Fruit fly (Drosophila melanogaster) whole organism, embryonic: ENCODE data around the gene CG43121.

Experiments used
- Adf1 ChIP-seq: fragments of 200-800 bp; sonication (Bioruptor generic); IDR thresholded peaks from 2 replicates; pipeline ENCODE4 v1.3.6; 2022; ENCODE audit warnings: missing biosample characterization, missing genetic modification characterization
- CG10321 ChIP-seq: fragments of 200-800 bp; sonication (Bioruptor generic); IDR thresholded peaks from 2 replicates; pipeline ENCODE4 v1.3.6; 2022; ENCODE audit warnings: missing biosample characterization, missing genetic modification characterization
- CG10654 ChIP-seq: fragments of 200-800 bp; sonication (Bioruptor generic); optimal IDR thresholded peaks from 2 replicates; lab custom pipeline; 2016; ENCODE audit warnings: missing biosample characterization, missing genetic modification characterization
- CG11696 ChIP-seq: fragments of 200-800 bp; sonication (Bioruptor generic); IDR thresholded peaks from 2 replicates; pipeline ENCODE4 v1.3.6; 2022; ENCODE audit warnings: missing biosample characterization, missing genetic modification characterization
- CG12236 ChIP-seq: fragments of 200-800 bp; sonication (Bioruptor generic); optimal IDR thresholded peaks from 2 replicates; lab custom pipeline; 2016; ENCODE audit warnings: missing biosample characterization, missing genetic modification characterization
- CG12942 ChIP-seq: fragments of 200-800 bp; sonication (Bioruptor generic); optimal IDR thresholded peaks from 3 replicates; lab custom pipeline; 2016; ENCODE audit warnings: missing biosample characterization, missing genetic modification characterization
- CG13287 ChIP-seq: fragments of 200-800 bp; sonication (Bioruptor generic); IDR thresholded peaks from 2 replicates; pipeline ENCODE4 v1.3.6; 2022; ENCODE audit warnings: missing biosample characterization, missing genetic modification characterization; ENCODE audit not compliant: partially characterized antibody
- CG14965 ChIP-seq: fragments of 200-800 bp; sonication (Bioruptor generic); optimal IDR thresholded peaks from 2 replicates; lab custom pipeline; 2016; ENCODE audit warnings: missing biosample characterization, missing genetic modification characterization, borderline replicate concordance
- CG16863 ChIP-seq: fragments of 200-800 bp; sonication (Bioruptor generic); optimal IDR thresholded peaks from 3 replicates; lab custom pipeline; 2016; ENCODE audit warnings: missing biosample characterization, missing genetic modification characterization
- CG18599 ChIP-seq: fragments of 200-800 bp; sonication (Bioruptor generic); optimal IDR thresholded peaks from 3 replicates; lab custom pipeline; 2017; ENCODE audit warnings: missing biosample characterization, missing genetic modification characterization, mild to moderate bottlenecking, moderate library complexity, missing genetic modification reagents
- CG2712 ChIP-seq: fragments of 200-800 bp; optimal IDR thresholded peaks from 3 replicates; lab custom pipeline; 2019; ENCODE audit warnings: missing biosample characterization, mild to moderate bottlenecking, missing genetic modification characterization, moderate library complexity
- CG31388 ChIP-seq: fragments of 200-800 bp; sonication (Bioruptor generic); optimal IDR thresholded peaks from 2 replicates; lab custom pipeline; 2016; ENCODE audit warnings: missing biosample characterization, missing genetic modification characterization
- CG31441 ChIP-seq: fragments of 200-800 bp; sonication (Bioruptor generic); IDR thresholded peaks from 2 replicates; pipeline ENCODE4 v1.3.6; 2022; ENCODE audit warnings: missing biosample characterization, missing genetic modification characterization
- CG3407 ChIP-seq: fragments of 200-800 bp; sonication (Bioruptor generic); optimal IDR thresholded peaks from 2 replicates; lab custom pipeline; 2018; ENCODE audit warnings: missing biosample characterization, mild to moderate bottlenecking, missing genetic modification characterization
- CG4360 ChIP-seq: fragments of 200-800 bp; sonication (Bioruptor generic); IDR thresholded peaks from 2 replicates; pipeline ENCODE4 v1.3.6; 2022; ENCODE audit warnings: missing biosample characterization, missing genetic modification characterization
- CG4404 ChIP-seq: fragments of 200-800 bp; sonication (Bioruptor generic); IDR thresholded peaks from 2 replicates; pipeline ENCODE4 v1.3.6; 2022; ENCODE audit warnings: missing biosample characterization, missing genetic modification characterization
- CG5245 ChIP-seq: fragments of 200-800 bp; sonication (Bioruptor generic); optimal IDR thresholded peaks from 3 replicates; lab custom pipeline; 2016; ENCODE audit warnings: missing biosample characterization, missing genetic modification characterization
- CG8281 ChIP-seq: fragments of 200-800 bp; sonication (Bioruptor generic); optimal IDR thresholded peaks from 2 replicates; lab custom pipeline; 2018; ENCODE audit warnings: missing biosample characterization, mild to moderate bottlenecking, missing genetic modification characterization, moderate library complexity
- Doc2 ChIP-seq: fragments of 200-800 bp; sonication (Bioruptor generic); IDR thresholded peaks from 2 replicates; pipeline ENCODE4 v1.3.6; 2022; ENCODE audit warnings: missing biosample characterization, missing genetic modification characterization
- Drgx ChIP-seq: fragments of 200-800 bp; sonication (Bioruptor generic); IDR thresholded peaks from 2 replicates; pipeline ENCODE4 v1.3.6; 2022; ENCODE audit warnings: missing biosample characterization, missing genetic modification characterization
- Ets65A ChIP-seq: fragments of 200-800 bp; sonication (Bioruptor generic); peaks from one replicate; lab custom pipeline; 2016; ENCODE audit warnings: missing biosample characterization, missing genetic modification characterization
- GATAe ChIP-seq: fragments of 200-800 bp; sonication (Bioruptor generic); conservative IDR thresholded peaks from 2 replicates; pipeline ENCODE4 v1.3.6; 2022; ENCODE audit warnings: missing biosample characterization, missing genetic modification characterization
- Hr3 ChIP-seq: fragments of 200-800 bp; sonication (Bioruptor generic); optimal IDR thresholded peaks from 3 replicates; lab custom pipeline; 2016; ENCODE audit warnings: missing biosample characterization, missing genetic modification characterization
- Med ChIP-seq: fragments of 200-800 bp; sonication (Bioruptor generic); peaks from one replicate; lab custom pipeline; 2016; ENCODE audit warnings: missing biosample characterization, missing genetic modification characterization, mild to moderate bottlenecking, inconsistent platforms, moderate library complexity
- Pdp1 ChIP-seq, 2 experiments: fragments of 200-800 bp; sonication (Bioruptor generic); optimal IDR thresholded peaks; 3 replicates each; lab custom pipeline; 2016; ENCODE audit warnings: missing biosample characterization in 2 of 2, missing genetic modification characterization in 2 of 2, mild to moderate bottlenecking in 1 of 2, moderate library complexity in 1 of 2
- Spps ChIP-seq: fragments of 200-800 bp; sonication (Bioruptor generic); optimal IDR thresholded peaks from 2 replicates; lab custom pipeline; 2018; ENCODE audit warnings: missing biosample characterization, mild to moderate bottlenecking, missing genetic modification characterization
- YL-1 ChIP-seq: fragments of 200-800 bp; sonication (Bioruptor generic); optimal IDR thresholded peaks from 3 replicates; lab custom pipeline; 2017; ENCODE audit warnings: missing biosample characterization, mild to moderate bottlenecking, missing genetic modification characterization
- ab ChIP-seq: fragments of 200-800 bp; sonication (Bioruptor generic); optimal IDR thresholded peaks from 2 replicates; lab custom pipeline; 2016; ENCODE audit warnings: missing biosample characterization, missing genetic modification characterization
- aop ChIP-seq: fragments of 200-800 bp; sonication (Bioruptor generic); IDR thresholded peaks from 2 replicates; pipeline ENCODE4 v1.3.6; 2022; ENCODE audit warnings: missing biosample characterization, missing genetic modification characterization
- br ChIP-seq: fragments of >200 bp; optimal IDR thresholded peaks from 2 replicates; lab custom pipeline; 2017
- bsh ChIP-seq, 2 experiments: fragments of 200-800 bp; sonication (Bioruptor generic); optimal IDR thresholded peaks; 2 replicates each; lab custom pipeline; 2017 to 2018; ENCODE audit warnings: mild to moderate bottlenecking in 2 of 2, missing biosample characterization in 2 of 2, missing genetic modification characterization in 2 of 2, moderate library complexity in 1 of 2
- crol ChIP-seq: fragments of 200-800 bp; sonication (Bioruptor generic); IDR thresholded peaks from 2 replicates; pipeline ENCODE4 v1.3.6; 2022; ENCODE audit warnings: missing biosample characterization, missing genetic modification characterization
- da ChIP-seq: fragments of 200-800 bp; sonication (Bioruptor generic); optimal IDR thresholded peaks from 2 replicates; lab custom pipeline; 2016; ENCODE audit warnings: missing biosample characterization, missing genetic modification characterization
- dan ChIP-seq: fragments of 200-800 bp; sonication (Bioruptor generic); IDR thresholded peaks from 2 replicates; pipeline ENCODE4 v1.3.6; 2022; ENCODE audit warnings: missing biosample characterization, missing genetic modification characterization
- disco-r ChIP-seq: fragments of 200-800 bp; sonication (Bioruptor generic); optimal IDR thresholded peaks from 2 replicates; lab custom pipeline; 2016; ENCODE audit warnings: missing biosample characterization, missing genetic modification characterization
- dmrt11E ChIP-seq: fragments of 200-800 bp; sonication (Bioruptor generic); optimal IDR thresholded peaks from 3 replicates; lab custom pipeline; 2018; ENCODE audit warnings: missing biosample characterization, mild to moderate bottlenecking, missing genetic modification characterization, moderate library complexity
- eve ChIP-seq, 2 experiments: fragments of >200 bp; optimal IDR thresholded peaks; 2 replicates each; lab custom pipeline; 2017; ENCODE audit warnings: missing biosample characterization in 2 of 2, missing genetic modification characterization in 2 of 2
- ewg ChIP-seq: fragments of 200-800 bp; sonication (Bioruptor generic); optimal IDR thresholded peaks from 3 replicates; lab custom pipeline; 2017; ENCODE audit warnings: mild to moderate bottlenecking, missing biosample characterization, missing genetic modification reagents, missing genetic modification characterization
- eyg ChIP-seq: fragments of 200-800 bp; sonication (Bioruptor generic); optimal IDR thresholded peaks from 3 replicates; lab custom pipeline; 2016; ENCODE audit warnings: missing biosample characterization, missing genetic modification characterization
- insv ChIP-seq, 2 experiments: fragments of 200-800 bp; sonication (Bioruptor generic); optimal IDR thresholded peaks; 3 replicates each; lab custom pipeline; 2016 to 2018; ENCODE audit warnings: missing biosample characterization in 2 of 2, missing genetic modification characterization in 2 of 2
- lab ChIP-seq: fragments of 200-800 bp; sonication (Bioruptor generic); optimal IDR thresholded peaks from 3 replicates; lab custom pipeline; 2017; ENCODE audit warnings: missing biosample characterization, missing genetic modification characterization, mild to moderate bottlenecking, moderate library complexity, missing genetic modification reagents
- mirr ChIP-seq: fragments of 200-800 bp; sonication (Bioruptor generic); optimal IDR thresholded peaks from 3 replicates; lab custom pipeline; 2018; ENCODE audit warnings: missing biosample characterization, mild to moderate bottlenecking, missing genetic modification characterization
- nom ChIP-seq: fragments of 200-800 bp; sonication (Bioruptor generic); optimal IDR thresholded peaks from 2 replicates; lab custom pipeline; 2017; ENCODE audit warnings: missing biosample characterization, missing genetic modification characterization, mild to moderate bottlenecking, moderate library complexity, missing genetic modification reagents
- prd ChIP-seq, 3 experiments: fragments of >200 bp in 2 of 3; fragments of 200-800 bp in 1 of 3; sonication (Bioruptor generic) in 1 of 3; optimal IDR thresholded peaks in 2 of 3; IDR thresholded peaks in 1 of 3; 2 replicates in 2 of 3; 3 replicates in 1 of 3; pipeline versions ENCODE4 v1.3.6 to Lab custom; 2017 to 2022; ENCODE audit warnings: missing biosample characterization in 1 of 3, missing genetic modification characterization in 1 of 3
- psq ChIP-seq: fragments of 200-800 bp; sonication (Bioruptor generic); optimal IDR thresholded peaks from 2 replicates; lab custom pipeline; 2017; ENCODE audit warnings: missing biosample characterization, missing genetic modification characterization
- sim ChIP-seq: fragments of 200-800 bp; sonication (Bioruptor generic); IDR thresholded peaks from 2 replicates; pipeline ENCODE4 v1.3.6; 2022; ENCODE audit warnings: missing biosample characterization, missing genetic modification characterization
- z ChIP-seq: fragments of 200-800 bp; sonication (Bioruptor generic); IDR thresholded peaks from 3 replicates; pipeline ENCODE4 v1.3.6; 2022; ENCODE audit warnings: missing biosample characterization, missing genetic modification characterization
- zen ChIP-seq: fragments of 200-800 bp; sonication (Bioruptor generic); optimal IDR thresholded peaks from 3 replicates; lab custom pipeline; 2018; ENCODE audit warnings: missing biosample characterization, mild to moderate bottlenecking, missing genetic modification characterization, moderate library complexity

Gene CG43121

dm6 chr3L:14648922-14649321 lies 23.3 kb downstream of the CG43121 start:
- TF ChIP-seq CG11696 (GFP tag; lab: Robert Waterston, UW) (peak; percentile 70), eve (GFP tag; optimal IDR thresholded peaks at IDR 0.05; lab: Kevin White, UChicago) (peak in 1 of 2 experiments; percentile 29), crol (GFP tag; lab: Robert Waterston, UW) (peak; percentile 55), CG18599 (GFP tag; lab: Kevin White, UChicago) (no peak), bsh (GFP tag; optimal IDR thresholded peaks at IDR 0.05; lab: Kevin White, UChicago) (peak in 1 of 2 experiments; percentile 47)

dm6 chr3L:14647210-14647869 lies 24.9 kb downstream of the CG43121 start:
- TF ChIP-seq Adf1 (GFP tag; lab: Robert Waterston, UW) = no peak
- no peak for TF ChIP-seq insv (GFP tag; optimal IDR thresholded peaks at IDR 0.05; lab: Kevin White, UChicago)
- TF ChIP-seq zen (tag; lab: Kevin White, UChicago) = no peak
- TF ChIP-seq z (GFP tag; lab: Robert Waterston, UW) = no peak
- no peak for TF ChIP-seq CG12236
- no peak for TF ChIP-seq CG5245 (GFP tag; lab: Kevin White, UChicago)
- TF ChIP-seq CG31441 (GFP tag; lab: Robert Waterston, UW) = no peak
- no peak for TF ChIP-seq CG14965 (GFP tag; lab: Kevin White, UChicago)
- no peak for TF ChIP-seq CG10321 (GFP tag; lab: Robert Waterston, UW)
- TF ChIP-seq eyg (GFP tag; lab: Kevin White, UChicago) = no peak
- TF ChIP-seq ewg (GFP tag; lab: Kevin White, UChicago) = peak; percentile 13
- TF ChIP-seq nom (GFP tag; lab: Kevin White, UChicago) = peak; percentile 49
- no peak for TF ChIP-seq disco-r (GFP tag; lab: Kevin White, UChicago)
- no peak for TF ChIP-seq prd (optimal IDR thresholded peaks at IDR 0.05; lab: Kevin White, UChicago)
- TF ChIP-seq prd (GFP tag; IDR thresholded peaks at IDR 0.05; lab: Robert Waterston, UW) = 0 out of 3 replicates have a peak, but pooled peaks have one; percentile 22
- no peak for TF ChIP-seq ab (GFP tag; lab: Kevin White, UChicago)
- TF ChIP-seq mirr (GFP tag; lab: Kevin White, UChicago) = no peak
- no peak for TF ChIP-seq br (lab: Kevin White, UChicago)
- no peak for TF ChIP-seq da (GFP tag; lab: Kevin White, UChicago)
- peak; percentile 57; the same call in 1 of the 2 replicates for TF ChIP-seq crol (GFP tag; lab: Robert Waterston, UW)
- TF ChIP-seq CG31388 (GFP tag; lab: Kevin White, UChicago) = no peak
- TF ChIP-seq lab (GFP tag; lab: Kevin White, UChicago) = no peak
- no peak for TF ChIP-seq CG13287
- no peak for TF ChIP-seq CG16863 (GFP tag; lab: Kevin White, UChicago)
- TF ChIP-seq CG4360 = 0 out of 2 replicates have a peak, but pooled peaks have one; percentile 11
- TF ChIP-seq CG8281 (tag; lab: Kevin White, UChicago) = no peak
- TF ChIP-seq dan = no peak
- no peak for TF ChIP-seq aop (GFP tag; lab: Robert Waterston, UW)
- peak; percentile 13 for TF ChIP-seq Med (GFP tag; lab: Kevin White, UChicago)
- TF ChIP-seq Doc2 (GFP tag; lab: Robert Waterston, UW) = no peak
- TF ChIP-seq CG10654 = no peak
- TF ChIP-seq CG4404 (GFP tag; lab: Robert Waterston, UW) = no peak
- TF ChIP-seq Spps (tag; lab: Kevin White, UChicago) = no peak
- TF ChIP-seq CG2712 (tag; lab: Kevin White, UChicago) = peak; percentile 4
- TF ChIP-seq sim = no peak
- no peak for TF ChIP-seq YL-1 (GFP tag; lab: Kevin White, UChicago)
- TF ChIP-seq CG12942 (GFP tag; lab: Kevin White, UChicago) = no peak
- TF ChIP-seq Hr3 (GFP tag; lab: Kevin White, UChicago) = no peak
- no peak for TF ChIP-seq psq (GFP tag; lab: Kevin White, UChicago)
- TF ChIP-seq dmrt11E (tag; lab: Kevin White, UChicago) = peak; percentile 18
- peak; percentile 57 for TF ChIP-seq Ets65A (GFP tag; lab: Kevin White, UChicago)
- peak in 1 of 2 experiments; percentile 57 for TF ChIP-seq bsh (GFP tag; optimal IDR thresholded peaks at IDR 0.05; lab: Kevin White, UChicago)
- TF ChIP-seq CG3407 (GFP tag; lab: Kevin White, UChicago) = no peak
- no peak for TF ChIP-seq GATAe (GFP tag; lab: Robert Waterston, UW)
- peak; percentile 72 for TF ChIP-seq Drgx (GFP tag; lab: Robert Waterston, UW)
- TF ChIP-seq Pdp1 (GFP tag; optimal IDR thresholded peaks at IDR 0.05; lab: Kevin White, UChicago) = no peak
